Worm (Caenorhabditis elegans) whole organism, L2 larva: ENCODE results near the gene C49A9.2.
A peak's percentile ranks its signal among the peaks of the same experiment; 100 is the strongest.

ENCODE experiments used
- C34F6.9 ChIP-seq: fragments of 150-350 bp; optimal IDR thresholded peaks from 2 replicates; lab custom pipeline; 2014; ENCODE audit warnings: missing biosample characterization, missing genetic modification characterization
- F13H6.1 ChIP-seq: sonication (generic microtip); optimal IDR thresholded peaks from 2 replicates; lab custom pipeline; 2016; ENCODE audit warnings: missing genetic modification characterization, missing compliant biosample characterization
- R02D3.7 ChIP-seq: fragments of 150-350 bp; optimal IDR thresholded peaks from 2 replicates; lab custom pipeline; 2014; ENCODE audit warnings: missing biosample characterization, missing genetic modification characterization
- Y55F3AM.14 ChIP-seq: fragments of 200-800 bp; sonication (Bioruptor generic); optimal IDR thresholded peaks from 2 replicates; lab custom pipeline; 2018; ENCODE audit warnings: mild to moderate bottlenecking, missing genetic modification characterization, missing compliant biosample characterization
- ZK546.5 ChIP-seq: sonication (generic microtip); optimal IDR thresholded peaks from 2 replicates; lab custom pipeline; 2017; ENCODE audit warnings: missing biosample characterization, missing genetic modification characterization
- alr-1 ChIP-seq: fragments of 150-350 bp; optimal IDR thresholded peaks from 2 replicates; lab custom pipeline; 2014; ENCODE audit warnings: missing biosample characterization, missing genetic modification characterization
- aly-2 ChIP-seq: fragments of 150-350 bp; optimal IDR thresholded peaks from 2 replicates; lab custom pipeline; 2014; ENCODE audit warnings: missing biosample characterization, missing genetic modification characterization
- blmp-1 ChIP-seq: sonication (generic microtip); optimal IDR thresholded peaks from 2 replicates; lab custom pipeline; 2017; ENCODE audit warnings: missing genetic modification characterization, mild to moderate bottlenecking, missing compliant biosample characterization, antibody characterized with exemption, moderate library complexity; ENCODE audit not compliant: insufficient read depth
- ceh-16 ChIP-seq: fragments of 150-350 bp; optimal IDR thresholded peaks from 2 replicates; lab custom pipeline; 2014; ENCODE audit warnings: missing biosample characterization, missing genetic modification characterization
- crh-2 ChIP-seq: sonication (generic microtip); optimal IDR thresholded peaks from 2 replicates; lab custom pipeline; 2017; ENCODE audit warnings: missing biosample characterization, missing genetic modification characterization
- egl-27 ChIP-seq: sonication (generic microtip); optimal IDR thresholded peaks from 3 replicates; lab custom pipeline; 2017; ENCODE audit warnings: missing biosample characterization, missing genetic modification reagents, missing genetic modification characterization
- elt-3 ChIP-seq: sonication (generic microtip); optimal IDR thresholded peaks from 2 replicates; lab custom pipeline; 2017; ENCODE audit warnings: missing biosample characterization, missing genetic modification characterization
- fos-1 ChIP-seq: fragments of 150-350 bp; optimal IDR thresholded peaks from 2 replicates; lab custom pipeline; 2014; ENCODE audit warnings: missing biosample characterization, missing genetic modification characterization
- gmeb-1 ChIP-seq: fragments of 150-350 bp; optimal IDR thresholded peaks from 2 replicates; lab custom pipeline; 2014; ENCODE audit warnings: missing biosample characterization, missing genetic modification characterization
- lin-11 ChIP-seq: fragments of 150-350 bp; sonication (generic microtip); optimal IDR thresholded peaks from 2 replicates; lab custom pipeline; 2014; ENCODE audit warnings: missing biosample characterization, missing genetic modification characterization, inconsistent platforms, mixed read lengths
- lin-13 ChIP-seq: fragments of 150-350 bp; optimal IDR thresholded peaks from 2 replicates; lab custom pipeline; 2014; ENCODE audit warnings: missing biosample characterization, missing genetic modification reagents, missing genetic modification characterization
- lin-39 ChIP-seq: fragments of 150-350 bp; optimal IDR thresholded peaks from 2 replicates; lab custom pipeline; 2014; ENCODE audit warnings: missing biosample characterization, missing genetic modification reagents, missing genetic modification characterization
- lsy-2 ChIP-seq, 2 experiments: fragments of 150-350 bp in 1 of 2; sonication (generic microtip) in 1 of 2; optimal IDR thresholded peaks; 2 replicates each; lab custom pipeline; 2014 to 2017; ENCODE audit warnings: missing biosample characterization in 2 of 2, missing genetic modification characterization in 2 of 2
- mab-5 ChIP-seq: fragments of 150-350 bp; optimal IDR thresholded peaks from 2 replicates; lab custom pipeline; 2014; ENCODE audit warnings: missing biosample characterization, missing genetic modification characterization
- mdl-1 ChIP-seq, 2 experiments: fragments of 150-350 bp in 1 of 2; sonication (generic microtip) in 1 of 2; optimal IDR thresholded peaks; 2 replicates each; lab custom pipeline; 2017; ENCODE audit warnings: missing biosample characterization in 2 of 2, missing genetic modification characterization in 2 of 2
- nhr-10 ChIP-seq: sonication (generic microtip); optimal IDR thresholded peaks from 2 replicates; lab custom pipeline; 2017; ENCODE audit warnings: missing biosample characterization, missing genetic modification characterization
- nhr-11 ChIP-seq: fragments of 150-350 bp; optimal IDR thresholded peaks from 2 replicates; lab custom pipeline; 2014; ENCODE audit warnings: missing biosample characterization, missing genetic modification characterization
- nhr-129 ChIP-seq: fragments of 150-350 bp; optimal IDR thresholded peaks from 2 replicates; lab custom pipeline; 2014; ENCODE audit warnings: missing biosample characterization, missing genetic modification characterization
- nhr-21 ChIP-seq: fragments of 150-350 bp; optimal IDR thresholded peaks from 2 replicates; lab custom pipeline; 2014; ENCODE audit warnings: missing biosample characterization, missing genetic modification characterization
- nhr-23 ChIP-seq: fragments of 150-350 bp; optimal IDR thresholded peaks from 2 replicates; lab custom pipeline; 2014; ENCODE audit warnings: missing biosample characterization, missing genetic modification reagents, missing genetic modification characterization
- nhr-237 ChIP-seq: fragments of 150-350 bp; optimal IDR thresholded peaks from 2 replicates; lab custom pipeline; 2014; ENCODE audit warnings: missing biosample characterization, missing genetic modification characterization
- nhr-25 ChIP-seq: fragments of 150-350 bp; sonication (generic microtip); optimal IDR thresholded peaks from 3 replicates; lab custom pipeline; 2014; ENCODE audit warnings: missing biosample characterization, missing genetic modification characterization
- nhr-6 ChIP-seq: fragments of 150-350 bp; optimal IDR thresholded peaks from 2 replicates; lab custom pipeline; 2014; ENCODE audit warnings: missing biosample characterization, missing genetic modification characterization
- nhr-77 ChIP-seq: fragments of 150-350 bp; optimal IDR thresholded peaks from 2 replicates; lab custom pipeline; 2014; ENCODE audit warnings: missing biosample characterization, missing genetic modification characterization
- sem-4 ChIP-seq: fragments of 150-350 bp; optimal IDR thresholded peaks from 2 replicates; lab custom pipeline; 2014; ENCODE audit warnings: missing biosample characterization, missing genetic modification reagents, missing genetic modification characterization
- sma-3 ChIP-seq: sonication (generic microtip); optimal IDR thresholded peaks from 2 replicates; lab custom pipeline; 2016; ENCODE audit warnings: missing genetic modification reagents, missing genetic modification characterization, missing compliant biosample characterization
- sma-9 ChIP-seq, 2 experiments: fragments of 150-350 bp in 1 of 2; sonication (generic microtip) in 1 of 2; optimal IDR thresholded peaks; 2 replicates each; lab custom pipeline; 2014 to 2016; ENCODE audit warnings: missing genetic modification characterization in 2 of 2, mild to moderate bottlenecking in 1 of 2, missing biosample characterization in 1 of 2, missing compliant biosample characterization in 1 of 2, missing genetic modification reagents in 1 of 2, moderate library complexity in 1 of 2
- snpc-4 ChIP-seq: fragments of 150-350 bp; optimal IDR thresholded peaks from 2 replicates; lab custom pipeline; 2014; ENCODE audit warnings: missing biosample characterization, missing genetic modification characterization
- unc-39 ChIP-seq: fragments of 150-350 bp; optimal IDR thresholded peaks from 2 replicates; lab custom pipeline; 2014; ENCODE audit warnings: missing biosample characterization, missing genetic modification characterization
- unc-55 ChIP-seq: fragments of 150-350 bp; sonication (generic microtip); optimal IDR thresholded peaks from 3 replicates; lab custom pipeline; 2014; ENCODE audit warnings: missing biosample characterization, missing genetic modification reagents, missing genetic modification characterization
- unc-62 ChIP-seq: fragments of 150-350 bp; optimal IDR thresholded peaks from 2 replicates; lab custom pipeline; 2014; ENCODE audit warnings: missing biosample characterization, missing genetic modification reagents, missing genetic modification characterization
- ztf-1 ChIP-seq: fragments of 200-800 bp; sonication (Bioruptor generic); conservative IDR thresholded peaks from 2 replicates; pipeline ENCODE4 v1.3.6; 2022; ENCODE audit warnings: missing genetic modification characterization, missing compliant biosample characterization
- ztf-4 ChIP-seq: fragments of 150-350 bp; optimal IDR thresholded peaks from 2 replicates; lab custom pipeline; 2014; ENCODE audit warnings: missing biosample characterization, missing genetic modification characterization

The C49A9.2 gene

ce11 chrIV:6200249-6200648 is 25.0 kb upstream of the C49A9.2 start:
- TF ChIP-seq nhr-77 (tag; lab: Kevin White, UChicago): no peak
- TF ChIP-seq nhr-6 (tag; lab: Kevin White, UChicago): no peak

ce11 chrIV:6201769-6202168 is 23.5 kb upstream of the C49A9.2 start, which contains the start of gene tkr-2:
Gene tkr-2, plus strand, starts transcription at chrIV:6202069.
- TF ChIP-seq blmp-1 (tag; lab: Kevin White, UChicago) (no peak), mdl-1 (tag; optimal IDR thresholded peaks at IDR 0.05; lab: Kevin White, UChicago) (no peak), ztf-1 (GFP tag; lab: Robert Waterston, UW) (no peak), aly-2 (tag; lab: Kevin White, UChicago) (no peak), lin-39 (tag; lab: Kevin White, UChicago) (no peak), lsy-2 (tag; optimal IDR thresholded peaks at IDR 0.05; lab: Kevin White, UChicago) (no peak), ZK546.5 (no peak), nhr-25 (no peak), unc-39 (tag; lab: Kevin White, UChicago) (no peak), nhr-11 (no peak), lin-11 (tag; lab: Kevin White, UChicago) (no peak), fos-1 (tag; lab: Kevin White, UChicago) (no peak)

- TF ChIP-seq lin-11 (tag; lab: Kevin White, UChicago) (peak; percentile 62), Y55F3AM.14 (GFP tag; lab: Kevin White, UChicago) (peak; percentile 6), R02D3.7 (tag; lab: Kevin White, UChicago) (peak; percentile 67), ztf-4 (tag; lab: Kevin White, UChicago) (no peak), nhr-6 (tag; lab: Kevin White, UChicago) (peak; percentile 21), nhr-237 (no peak), ZK546.5 (no peak), unc-62 (GFP tag; lab: Kevin White, UChicago) (no peak), ceh-16 (tag; lab: Kevin White, UChicago) (no peak), nhr-25 (peak; percentile 82), egl-27 (tag; lab: Kevin White, UChicago) (no peak), elt-3 (no peak), nhr-10 (tag; lab: Kevin White, UChicago) (peak; percentile 14), gmeb-1 (tag; lab: Kevin White, UChicago) (peak; percentile 97), lin-13 (GFP tag; lab: Kevin White, UChicago) (peak; percentile 79), sma-9 (GFP tag; optimal IDR thresholded peaks at IDR 0.05; lab: Kevin White, UChicago) (peak; percentile 94), sma-9 (tag; optimal IDR thresholded peaks at IDR 0.05; lab: Kevin White, UChicago) (no peak), nhr-21 (tag; lab: Kevin White, UChicago) (peak; percentile 69), alr-1 (tag; lab: Kevin White, UChicago) (no peak), C34F6.9 (peak; percentile 87), aly-2 (tag; lab: Kevin White, UChicago) (no peak), crh-2 (tag; lab: Kevin White, UChicago) (peak; percentile 72), ztf-1 (GFP tag; lab: Robert Waterston, UW) (no peak), fos-1 (tag; lab: Kevin White, UChicago) (peak; percentile 42), sem-4 (tag; lab: Kevin White, UChicago) (peak; percentile 58), lin-39 (tag; lab: Kevin White, UChicago) (no peak), lsy-2 (tag; optimal IDR thresholded peaks at IDR 0.05; lab: Kevin White, UChicago) (peak; percentile 83 to 90), F13H6.1 (tag; lab: Kevin White, UChicago) (peak; percentile 90), mab-5 (tag; lab: Kevin White, UChicago) (peak; percentile 81), unc-55 (GFP tag; lab: Kevin White, UChicago) (peak; percentile 93), snpc-4 (tag; lab: Kevin White, UChicago) (peak; percentile 71), sma-3 (GFP tag; lab: Kevin White, UChicago) (peak; percentile 93), blmp-1 (tag; lab: Kevin White, UChicago) (peak; percentile 22)
Observed at ce11 chrIV:6206294-6206776, 18.9 kb upstream of the C49A9.2 start, which contains the start of gene C49A9.10. Gene C49A9.10, minus strand, starts transcription at chrIV:6206344.

- TF ChIP-seq nhr-129 (tag; lab: Kevin White, UChicago) (peak; percentile 39), nhr-23 (tag; lab: Kevin White, UChicago) (no peak)
Observed at ce11 chrIV:6209337-6209736, 15.9 kb upstream of the C49A9.2 start.
